Worm (Caenorhabditis elegans) whole organism, early embryonic: ENCODE measurements around the gene T21E8.5.

Source experiments
- B0310.2 ChIP-seq: sonication (generic microtip); optimal IDR thresholded peaks from 2 replicates; lab custom pipeline; 2016; ENCODE audit warnings: mild to moderate bottlenecking, missing genetic modification characterization, missing compliant biosample characterization
- ama-1 ChIP-seq: fragments of 150-350 bp; optimal IDR thresholded peaks from 2 replicates; lab custom pipeline; 2014
- tbx-11 ChIP-seq: fragments of 200-800 bp; sonication (Bioruptor generic); IDR thresholded peaks from 2 replicates; pipeline ENCODE4 v1.3.6; 2022; ENCODE audit warnings: missing genetic modification characterization, missing compliant biosample characterization

ce11 chrX:10933308-10934014 lies 47.5 kb downstream of the T21E8.5 start:
- TF ChIP-seq tbx-11 (no peak), ama-1 (no peak), B0310.2 (tag; lab: Kevin White, UChicago) (no peak)
